Worm (Caenorhabditis elegans) whole organism, midembryonic: ENCODE measurements around the gene T19H5.7.

Experiments
- T22C8.4 ChIP-seq: fragments of 200-800 bp; sonication (Bioruptor generic); IDR thresholded peaks from 2 replicates; pipeline ENCODE4 v1.3.6; 2022; ENCODE audit warnings: missing genetic modification characterization, missing compliant biosample characterization
- cog-1 ChIP-seq: sonication (generic microtip); optimal IDR thresholded peaks from 2 replicates; lab custom pipeline; 2016; ENCODE audit warnings: missing genetic modification characterization, missing compliant biosample characterization
- klf-2 ChIP-seq: fragments of 200-800 bp; sonication (Bioruptor generic); conservative IDR thresholded peaks from 2 replicates; pipeline ENCODE4 v1.3.6; 2022; ENCODE audit warnings: missing genetic modification reagents, missing genetic modification characterization, missing compliant biosample characterization
- med-1 ChIP-seq: sonication (generic microtip); optimal IDR thresholded peaks from 2 replicates; lab custom pipeline; 2017; ENCODE audit warnings: missing genetic modification characterization, mild to moderate bottlenecking, missing compliant biosample characterization, antibody characterized with exemption, missing genetic modification reagents; ENCODE audit not compliant: insufficient read depth
- ref-1 ChIP-seq: fragments of 200-800 bp; sonication (Bioruptor generic); conservative IDR thresholded peaks from 2 replicates; pipeline ENCODE4 v1.3.6; 2022; ENCODE audit warnings: missing genetic modification reagents, missing genetic modification characterization, missing compliant biosample characterization
- tab-1 ChIP-seq: fragments of 200-800 bp; sonication (Bioruptor generic); IDR thresholded peaks from 2 replicates; pipeline ENCODE4 v1.3.6; 2022; ENCODE audit warnings: missing genetic modification characterization, missing compliant biosample characterization
- ztf-23 ChIP-seq: fragments of 200-800 bp; sonication (Bioruptor generic); IDR thresholded peaks from 2 replicates; pipeline ENCODE4 v1.3.6; 2022; ENCODE audit warnings: missing genetic modification reagents, missing genetic modification characterization, missing compliant biosample characterization
- ztf-29 ChIP-seq: fragments of 200-800 bp; sonication (Bioruptor generic); IDR thresholded peaks from 2 replicates; pipeline ENCODE4 v1.3.6; 2022; ENCODE audit warnings: missing genetic modification reagents, missing genetic modification characterization, missing compliant biosample characterization

- TF ChIP-seq T22C8.4 (GFP tag; lab: Robert Waterston, UW) (no peak), ztf-29 (GFP tag; lab: Robert Waterston, UW) (no peak), cog-1 (no peak), tab-1 (no peak), ztf-23 (GFP tag; lab: Robert Waterston, UW) (no peak), klf-2 (no peak), med-1 (no peak), ref-1 (GFP tag; lab: Robert Waterston, UW) (no peak)
Observed at ce11 chrII:9507181-9507580, 27.3 kb upstream of the T19H5.7 start, which contains the start of gene gcy-3.
